Worm (Caenorhabditis elegans) whole organism, early embryonic: ENCODE results near the gene F40D4.17.

Experiments used
- B0310.2 ChIP-seq: sonication (generic microtip); optimal IDR thresholded peaks from 2 replicates; lab custom pipeline; 2016; ENCODE audit warnings: mild to moderate bottlenecking, missing genetic modification characterization, missing compliant biosample characterization
- F13C5.2 ChIP-seq: sonication (generic microtip); optimal IDR thresholded peaks from 2 replicates; lab custom pipeline; 2017; ENCODE audit warnings: mild to moderate bottlenecking, missing genetic modification characterization, inconsistent platforms, missing compliant biosample characterization
- aly-1 ChIP-seq: sonication (generic microtip); optimal IDR thresholded peaks from 2 replicates; lab custom pipeline; 2016; ENCODE audit warnings: missing genetic modification characterization, missing compliant biosample characterization
- ama-1 ChIP-seq: fragments of 150-350 bp; optimal IDR thresholded peaks from 2 replicates; lab custom pipeline; 2014
- ceh-13 ChIP-seq: fragments of 200-800 bp; sonication (Bioruptor generic); optimal IDR thresholded peaks from 2 replicates; lab custom pipeline; 2018; ENCODE audit warnings: mild to moderate bottlenecking, missing genetic modification characterization, missing compliant biosample characterization
- ets-7 ChIP-seq: sonication (generic microtip); optimal IDR thresholded peaks from 2 replicates; lab custom pipeline; 2016; ENCODE audit warnings: missing genotype, missing genetic modification characterization, missing compliant biosample characterization
- flt-1 ChIP-seq: fragments of 200-800 bp; sonication (Bioruptor generic); IDR thresholded peaks from 2 replicates; pipeline ENCODE4 v1.3.6; 2022; ENCODE audit warnings: missing genetic modification characterization, missing compliant biosample characterization
- hmbx-1 ChIP-seq: sonication (generic microtip); optimal IDR thresholded peaks from 2 replicates; lab custom pipeline; 2016; ENCODE audit warnings: mild to moderate bottlenecking, missing genetic modification characterization, missing compliant biosample characterization
- hmg-4 ChIP-seq: fragments of 200-800 bp; sonication (Bioruptor generic); optimal IDR thresholded peaks from 2 replicates; lab custom pipeline; 2018; ENCODE audit warnings: mild to moderate bottlenecking, missing genetic modification characterization, missing compliant biosample characterization
- scrt-1 ChIP-seq: fragments of 200-800 bp; sonication (Bioruptor generic); IDR thresholded peaks from 2 replicates; pipeline ENCODE4 v1.3.6; 2022; ENCODE audit warnings: missing genetic modification characterization, missing compliant biosample characterization
- sea-1 ChIP-seq: fragments of 200-800 bp; sonication (Bioruptor generic); conservative IDR thresholded peaks from 2 replicates; pipeline ENCODE4 v1.3.6; 2022; ENCODE audit warnings: missing genetic modification characterization, missing compliant biosample characterization
- tbx-11 ChIP-seq: fragments of 200-800 bp; sonication (Bioruptor generic); IDR thresholded peaks from 2 replicates; pipeline ENCODE4 v1.3.6; 2022; ENCODE audit warnings: missing genetic modification characterization, missing compliant biosample characterization
- tbx-37 ChIP-seq: fragments of 200-800 bp; sonication (Bioruptor generic); conservative IDR thresholded peaks from 2 replicates; pipeline ENCODE4 v1.3.6; 2022; ENCODE audit warnings: missing genetic modification reagents, missing genetic modification characterization, missing compliant biosample characterization
- tra-4 ChIP-seq: sonication (generic microtip); optimal IDR thresholded peaks from 2 replicates; lab custom pipeline; 2017; ENCODE audit warnings: missing genetic modification characterization, missing compliant biosample characterization

- TF ChIP-seq ama-1 (no peak), tbx-11 (GFP tag; lab: Robert Waterston, UW) (no peak), flt-1 (GFP tag; lab: Robert Waterston, UW) (no peak), hmg-4 (no peak), hmbx-1 (no peak), tbx-37 (GFP tag; lab: Robert Waterston, UW) (no peak), scrt-1 (GFP tag; lab: Robert Waterston, UW) (no peak), F13C5.2 (tag; lab: Kevin White, UChicago) (no peak), sea-1 (GFP tag; lab: Robert Waterston, UW) (no peak), B0310.2 (tag; lab: Kevin White, UChicago) (no peak), aly-1 (tag; lab: Kevin White, UChicago) (no peak), ceh-13 (no peak), ets-7 (no peak), tra-4 (no peak)
Measured at ce11 chrV:17157154-17157553, 1.9 kb upstream of the F40D4.17 start, which contains the start of gene F40D4.13.
